Fruit fly (Drosophila melanogaster) whole organism, embryonic: ENCODE results near the gene Arv1.

Source experiments
- Blimp-1 ChIP-seq: fragments of 200-800 bp; sonication (Bioruptor generic); optimal IDR thresholded peaks from 3 replicates; lab custom pipeline; 2018; ENCODE audit warnings: missing biosample characterization, missing genetic modification characterization, mild to moderate bottlenecking, moderate library complexity, missing genetic modification reagents
- CG11398 ChIP-seq: fragments of 200-800 bp; sonication (Bioruptor generic); optimal IDR thresholded peaks from 2 replicates; lab custom pipeline; 2016; ENCODE audit warnings: missing biosample characterization, missing genetic modification characterization
- CG2875 ChIP-seq: fragments of 200-800 bp; sonication (Bioruptor generic); optimal IDR thresholded peaks from 2 replicates; lab custom pipeline; 2017; ENCODE audit warnings: missing biosample characterization, mild to moderate bottlenecking, missing genetic modification characterization, missing genetic modification reagents
- CG34422 ChIP-seq: fragments of 200-800 bp; sonication (Bioruptor generic); IDR thresholded peaks from 3 replicates; pipeline ENCODE4 v1.3.6; 2022; ENCODE audit warnings: missing biosample characterization, missing genetic modification characterization
- Hmx ChIP-seq: fragments of 200-800 bp; sonication (Bioruptor generic); optimal IDR thresholded peaks from 2 replicates; lab custom pipeline; 2016; ENCODE audit warnings: missing biosample characterization, missing genetic modification characterization
- Trl ChIP-seq, 3 experiments: fragments of >200 bp in 2 of 3; fragments of 200-800 bp in 1 of 3; sonication (Bioruptor generic) in 1 of 3; optimal IDR thresholded peaks; 2 replicates in 1 of 3; 3 replicates in 2 of 3; lab custom pipeline; 2016 to 2017; ENCODE audit warnings: missing biosample characterization in 1 of 3, missing genetic modification characterization in 1 of 3
- al ChIP-seq: fragments of 200-800 bp; sonication (Bioruptor generic); IDR thresholded peaks from 2 replicates; pipeline ENCODE4 v1.3.6; 2022; ENCODE audit warnings: missing biosample characterization, missing genetic modification characterization
- gcm ChIP-seq: fragments of 200-800 bp; sonication (Bioruptor generic); optimal IDR thresholded peaks from 2 replicates; lab custom pipeline; 2019; ENCODE audit warnings: missing biosample characterization, mild to moderate bottlenecking, missing genetic modification characterization, moderate library complexity
- onecut ChIP-seq: fragments of 200-800 bp; sonication (Bioruptor generic); IDR thresholded peaks from 2 replicates; pipeline ENCODE4 v1.3.6; 2022; ENCODE audit warnings: missing biosample characterization, missing genetic modification characterization
- pb ChIP-seq: fragments of 200-800 bp; sonication (Bioruptor generic); optimal IDR thresholded peaks from 3 replicates; lab custom pipeline; 2016; ENCODE audit warnings: missing biosample characterization, missing genetic modification characterization
- sens ChIP-seq: fragments of 200-800 bp; sonication (Bioruptor generic); peaks from one replicate; lab custom pipeline; 2016; ENCODE audit warnings: missing biosample characterization, missing genetic modification characterization
- tna ChIP-seq: fragments of 200-800 bp; sonication (Bioruptor generic); IDR thresholded peaks from 2 replicates; pipeline ENCODE4 v1.3.6; 2022; ENCODE audit warnings: missing biosample characterization, missing genetic modification characterization; ENCODE audit not compliant: partially characterized antibody

DNA sequence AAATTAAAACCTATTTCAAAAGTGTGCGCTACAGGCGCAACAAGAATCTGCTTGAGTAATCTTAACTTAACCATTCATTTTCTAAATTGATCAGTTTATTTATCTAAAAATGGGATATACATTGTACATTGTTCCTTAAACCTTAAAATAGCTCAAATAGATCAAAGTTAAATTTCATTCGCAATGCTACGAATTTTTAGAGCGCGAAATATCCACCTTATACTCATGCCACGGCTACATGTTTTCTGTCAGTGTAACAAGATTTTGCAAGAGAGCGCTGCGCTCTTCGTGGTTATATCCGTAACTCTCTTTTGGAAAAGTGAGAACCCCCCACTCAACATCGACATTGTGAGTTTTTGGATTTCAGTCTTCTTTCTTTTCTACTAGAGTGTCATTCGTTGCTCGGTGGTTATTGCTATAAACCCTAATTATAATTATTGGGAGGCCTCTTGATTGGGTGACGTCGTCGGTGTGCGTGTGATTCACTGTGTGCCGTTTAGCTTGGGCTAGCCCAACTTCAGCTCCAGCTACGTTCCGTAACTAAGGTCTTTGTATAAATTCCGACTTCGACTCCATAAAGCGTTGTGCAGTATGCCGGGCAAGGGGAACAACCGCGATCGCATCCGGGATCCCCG, 19.5 kb downstream of the Arv1 start:
- peak; percentile 17 for TF ChIP-seq pb (GFP tag; lab: Kevin White, UChicago)
- TF ChIP-seq al (GFP tag; lab: Robert Waterston, UW): no peak
- no peak for TF ChIP-seq onecut (GFP tag; lab: Robert Waterston, UW)
- peak; percentile 29 for TF ChIP-seq Blimp-1 (GFP tag; lab: Kevin White, UChicago)
- TF ChIP-seq CG11398 (GFP tag; lab: Kevin White, UChicago): no peak
- TF ChIP-seq CG2875: peak; percentile 23
- no peak for TF ChIP-seq Hmx (GFP tag; lab: Kevin White, UChicago)
- no peak for TF ChIP-seq gcm (GFP tag; lab: Kevin White, UChicago)
- peak; percentile 90 for TF ChIP-seq sens (GFP tag; lab: Kevin White, UChicago)
- no peak for TF ChIP-seq CG34422 (GFP tag; lab: Robert Waterston, UW)
- TF ChIP-seq tna: no peak
- peak; percentile 63 to 74 for TF ChIP-seq Trl (optimal IDR thresholded peaks at IDR 0.05; lab: Kevin White, UChicago)
- TF ChIP-seq Trl (GFP tag; optimal IDR thresholded peaks at IDR 0.05; lab: Kevin White, UChicago): peak; percentile 14
